Worm (Caenorhabditis elegans) whole organism, L2 larva: Measurements from ENCODE around the gene ugt-62.

ENCODE experiments used
- C34F6.9 ChIP-seq: fragments of 150-350 bp; optimal IDR thresholded peaks from 2 replicates; lab custom pipeline; 2014; ENCODE audit warnings: missing biosample characterization, missing genetic modification characterization
- F13H6.1 ChIP-seq: sonication (generic microtip); optimal IDR thresholded peaks from 2 replicates; lab custom pipeline; 2016; ENCODE audit warnings: missing genetic modification characterization, missing compliant biosample characterization
- R02D3.7 ChIP-seq: fragments of 150-350 bp; optimal IDR thresholded peaks from 2 replicates; lab custom pipeline; 2014; ENCODE audit warnings: missing biosample characterization, missing genetic modification characterization
- Y55F3AM.14 ChIP-seq: fragments of 200-800 bp; sonication (Bioruptor generic); optimal IDR thresholded peaks from 2 replicates; lab custom pipeline; 2018; ENCODE audit warnings: mild to moderate bottlenecking, missing genetic modification characterization, missing compliant biosample characterization
- ZK546.5 ChIP-seq: sonication (generic microtip); optimal IDR thresholded peaks from 2 replicates; lab custom pipeline; 2017; ENCODE audit warnings: missing biosample characterization, missing genetic modification characterization
- alr-1 ChIP-seq: fragments of 150-350 bp; optimal IDR thresholded peaks from 2 replicates; lab custom pipeline; 2014; ENCODE audit warnings: missing biosample characterization, missing genetic modification characterization
- aly-2 ChIP-seq: fragments of 150-350 bp; optimal IDR thresholded peaks from 2 replicates; lab custom pipeline; 2014; ENCODE audit warnings: missing biosample characterization, missing genetic modification characterization
- ama-1 ChIP-seq: fragments of 150-350 bp; optimal IDR thresholded peaks from 2 replicates; lab custom pipeline; 2018; ENCODE audit warnings: inconsistent platforms
- blmp-1 ChIP-seq: sonication (generic microtip); optimal IDR thresholded peaks from 2 replicates; lab custom pipeline; 2017; ENCODE audit warnings: missing genetic modification characterization, mild to moderate bottlenecking, missing compliant biosample characterization, antibody characterized with exemption, moderate library complexity; ENCODE audit not compliant: insufficient read depth
- ceh-16 ChIP-seq: fragments of 150-350 bp; optimal IDR thresholded peaks from 2 replicates; lab custom pipeline; 2014; ENCODE audit warnings: missing biosample characterization, missing genetic modification characterization
- ceh-82 ChIP-seq: fragments of 150-350 bp; optimal IDR thresholded peaks from 2 replicates; lab custom pipeline; 2014; ENCODE audit warnings: missing biosample characterization, missing genetic modification characterization
- crh-2 ChIP-seq: sonication (generic microtip); optimal IDR thresholded peaks from 2 replicates; lab custom pipeline; 2017; ENCODE audit warnings: missing biosample characterization, missing genetic modification characterization
- dmd-4 ChIP-seq: sonication (generic microtip); optimal IDR thresholded peaks from 2 replicates; lab custom pipeline; 2017; ENCODE audit warnings: missing biosample characterization, missing genetic modification characterization
- egl-27 ChIP-seq: sonication (generic microtip); optimal IDR thresholded peaks from 3 replicates; lab custom pipeline; 2017; ENCODE audit warnings: missing biosample characterization, missing genetic modification reagents, missing genetic modification characterization
- elt-1 ChIP-seq: fragments of 150-350 bp; optimal IDR thresholded peaks from 2 replicates; lab custom pipeline; 2014; ENCODE audit warnings: missing biosample characterization, missing genetic modification characterization
- elt-3 ChIP-seq: sonication (generic microtip); optimal IDR thresholded peaks from 2 replicates; lab custom pipeline; 2017; ENCODE audit warnings: missing biosample characterization, missing genetic modification characterization
- fos-1 ChIP-seq: fragments of 150-350 bp; optimal IDR thresholded peaks from 2 replicates; lab custom pipeline; 2014; ENCODE audit warnings: missing biosample characterization, missing genetic modification characterization
- gmeb-1 ChIP-seq: fragments of 150-350 bp; optimal IDR thresholded peaks from 2 replicates; lab custom pipeline; 2014; ENCODE audit warnings: missing biosample characterization, missing genetic modification characterization
- lin-11 ChIP-seq: fragments of 150-350 bp; sonication (generic microtip); optimal IDR thresholded peaks from 2 replicates; lab custom pipeline; 2014; ENCODE audit warnings: missing biosample characterization, missing genetic modification characterization, inconsistent platforms, mixed read lengths
- lin-13 ChIP-seq: fragments of 150-350 bp; optimal IDR thresholded peaks from 2 replicates; lab custom pipeline; 2014; ENCODE audit warnings: missing biosample characterization, missing genetic modification reagents, missing genetic modification characterization
- lin-39 ChIP-seq: fragments of 150-350 bp; optimal IDR thresholded peaks from 2 replicates; lab custom pipeline; 2014; ENCODE audit warnings: missing biosample characterization, missing genetic modification reagents, missing genetic modification characterization
- lsy-2 ChIP-seq, 2 experiments: fragments of 150-350 bp in 1 of 2; sonication (generic microtip) in 1 of 2; optimal IDR thresholded peaks; 2 replicates each; lab custom pipeline; 2014 to 2017; ENCODE audit warnings: missing biosample characterization in 2 of 2, missing genetic modification characterization in 2 of 2
- mab-5 ChIP-seq: fragments of 150-350 bp; optimal IDR thresholded peaks from 2 replicates; lab custom pipeline; 2014; ENCODE audit warnings: missing biosample characterization, missing genetic modification characterization
- mdl-1 ChIP-seq, 2 experiments: fragments of 150-350 bp in 1 of 2; sonication (generic microtip) in 1 of 2; optimal IDR thresholded peaks; 2 replicates each; lab custom pipeline; 2017; ENCODE audit warnings: missing biosample characterization in 2 of 2, missing genetic modification characterization in 2 of 2
- nhr-10 ChIP-seq: sonication (generic microtip); optimal IDR thresholded peaks from 2 replicates; lab custom pipeline; 2017; ENCODE audit warnings: missing biosample characterization, missing genetic modification characterization
- nhr-11 ChIP-seq: fragments of 150-350 bp; optimal IDR thresholded peaks from 2 replicates; lab custom pipeline; 2014; ENCODE audit warnings: missing biosample characterization, missing genetic modification characterization
- nhr-12 ChIP-seq: fragments of 150-350 bp; optimal IDR thresholded peaks from 2 replicates; lab custom pipeline; 2014; ENCODE audit warnings: missing biosample characterization, missing genetic modification characterization
- nhr-129 ChIP-seq: fragments of 150-350 bp; optimal IDR thresholded peaks from 2 replicates; lab custom pipeline; 2014; ENCODE audit warnings: missing biosample characterization, missing genetic modification characterization
- nhr-21 ChIP-seq: fragments of 150-350 bp; optimal IDR thresholded peaks from 2 replicates; lab custom pipeline; 2014; ENCODE audit warnings: missing biosample characterization, missing genetic modification characterization
- nhr-23 ChIP-seq: fragments of 150-350 bp; optimal IDR thresholded peaks from 2 replicates; lab custom pipeline; 2014; ENCODE audit warnings: missing biosample characterization, missing genetic modification reagents, missing genetic modification characterization
- nhr-237 ChIP-seq: fragments of 150-350 bp; optimal IDR thresholded peaks from 2 replicates; lab custom pipeline; 2014; ENCODE audit warnings: missing biosample characterization, missing genetic modification characterization
- nhr-25 ChIP-seq: fragments of 150-350 bp; sonication (generic microtip); optimal IDR thresholded peaks from 3 replicates; lab custom pipeline; 2014; ENCODE audit warnings: missing biosample characterization, missing genetic modification characterization
- nhr-6 ChIP-seq: fragments of 150-350 bp; optimal IDR thresholded peaks from 2 replicates; lab custom pipeline; 2014; ENCODE audit warnings: missing biosample characterization, missing genetic modification characterization
- nhr-77 ChIP-seq: fragments of 150-350 bp; optimal IDR thresholded peaks from 2 replicates; lab custom pipeline; 2014; ENCODE audit warnings: missing biosample characterization, missing genetic modification characterization
- sem-4 ChIP-seq: fragments of 150-350 bp; optimal IDR thresholded peaks from 2 replicates; lab custom pipeline; 2014; ENCODE audit warnings: missing biosample characterization, missing genetic modification reagents, missing genetic modification characterization
- skn-1 ChIP-seq: sonication (generic microtip); optimal IDR thresholded peaks from 2 replicates; lab custom pipeline; 2017; ENCODE audit warnings: missing biosample characterization, missing genetic modification characterization
- sma-3 ChIP-seq: sonication (generic microtip); optimal IDR thresholded peaks from 2 replicates; lab custom pipeline; 2016; ENCODE audit warnings: missing genetic modification reagents, missing genetic modification characterization, missing compliant biosample characterization
- sma-9 ChIP-seq, 2 experiments: fragments of 150-350 bp in 1 of 2; sonication (generic microtip) in 1 of 2; optimal IDR thresholded peaks; 2 replicates each; lab custom pipeline; 2014 to 2016; ENCODE audit warnings: missing genetic modification characterization in 2 of 2, mild to moderate bottlenecking in 1 of 2, missing biosample characterization in 1 of 2, missing compliant biosample characterization in 1 of 2, missing genetic modification reagents in 1 of 2, moderate library complexity in 1 of 2
- snpc-4 ChIP-seq: fragments of 150-350 bp; optimal IDR thresholded peaks from 2 replicates; lab custom pipeline; 2014; ENCODE audit warnings: missing biosample characterization, missing genetic modification characterization
- unc-39 ChIP-seq: fragments of 150-350 bp; optimal IDR thresholded peaks from 2 replicates; lab custom pipeline; 2014; ENCODE audit warnings: missing biosample characterization, missing genetic modification characterization
- unc-55 ChIP-seq: fragments of 150-350 bp; sonication (generic microtip); optimal IDR thresholded peaks from 3 replicates; lab custom pipeline; 2014; ENCODE audit warnings: missing biosample characterization, missing genetic modification reagents, missing genetic modification characterization
- unc-62 ChIP-seq: fragments of 150-350 bp; optimal IDR thresholded peaks from 2 replicates; lab custom pipeline; 2014; ENCODE audit warnings: missing biosample characterization, missing genetic modification reagents, missing genetic modification characterization
- zag-1 ChIP-seq: fragments of 150-350 bp; optimal IDR thresholded peaks from 2 replicates; lab custom pipeline; 2014; ENCODE audit warnings: missing biosample characterization, missing genetic modification characterization
- ztf-11 ChIP-seq: sonication (generic microtip); optimal IDR thresholded peaks from 2 replicates; lab custom pipeline; 2017; ENCODE audit warnings: missing biosample characterization, missing genetic modification characterization
- ztf-4 ChIP-seq: fragments of 150-350 bp; optimal IDR thresholded peaks from 2 replicates; lab custom pipeline; 2014; ENCODE audit warnings: missing biosample characterization, missing genetic modification characterization

The ugt-62 gene

DNA sequence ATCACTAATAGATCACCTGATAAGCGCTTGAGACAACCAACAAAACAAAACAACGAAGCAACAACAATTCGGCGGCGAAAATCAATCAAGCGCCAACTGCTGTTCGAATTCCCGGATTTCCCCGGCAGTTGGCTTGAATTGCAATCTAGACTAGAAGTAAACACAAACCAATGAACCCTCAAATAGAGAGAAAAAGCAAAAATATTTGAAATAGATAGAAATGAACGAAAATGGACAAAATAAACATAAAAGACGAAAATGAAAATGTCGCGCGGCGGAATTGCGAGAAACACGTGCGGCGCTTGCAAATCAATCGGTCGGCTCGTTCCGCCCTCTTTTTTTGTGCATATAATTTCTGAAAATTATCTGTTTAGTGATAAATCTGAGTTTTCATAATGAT lies 28.0 kb upstream of the ugt-62 start, which contains the start of gene idhg-1:
idhg-1 (plus strand) TSS at position 343 of the 400 bp plus-strand sequence.
- TF ChIP-seq unc-55 (GFP tag; lab: Kevin White, UChicago) = peak; percentile 83
- peak; percentile 75 for TF ChIP-seq Y55F3AM.14 (GFP tag; lab: Kevin White, UChicago)
- no peak for TF ChIP-seq alr-1 (tag; lab: Kevin White, UChicago)
- no peak for TF ChIP-seq R02D3.7
- TF ChIP-seq elt-1 = no peak
- TF ChIP-seq C34F6.9 (tag; lab: Kevin White, UChicago) = peak; percentile 78
- TF ChIP-seq ZK546.5 = no peak
- no peak for TF ChIP-seq ztf-11
- TF ChIP-seq zag-1 (tag; lab: Kevin White, UChicago) = peak; percentile 11
- peak; percentile 21 for TF ChIP-seq crh-2 (tag; lab: Kevin White, UChicago)
- TF ChIP-seq gmeb-1 = peak; percentile 70
- TF ChIP-seq nhr-237 (tag; lab: Kevin White, UChicago) = no peak
- peak; percentile 48 for TF ChIP-seq skn-1 (tag; lab: Kevin White, UChicago)
- peak; percentile 78 for TF ChIP-seq sma-3 (GFP tag; lab: Kevin White, UChicago)
- peak; percentile 32 for TF ChIP-seq ztf-4 (tag; lab: Kevin White, UChicago)
- peak; percentile 71 for TF ChIP-seq sma-9 (GFP tag; optimal IDR thresholded peaks at IDR 0.05; lab: Kevin White, UChicago)
- TF ChIP-seq sma-9 (tag; optimal IDR thresholded peaks at IDR 0.05; lab: Kevin White, UChicago) = no peak
- no peak for TF ChIP-seq mdl-1 (tag; optimal IDR thresholded peaks at IDR 0.05; lab: Kevin White, UChicago)
- no peak for TF ChIP-seq nhr-23
- TF ChIP-seq nhr-10 (tag; lab: Kevin White, UChicago) = no peak
- TF ChIP-seq nhr-6 (tag; lab: Kevin White, UChicago) = no peak
- TF ChIP-seq lin-13 = peak; percentile 69
- TF ChIP-seq nhr-129 (tag; lab: Kevin White, UChicago) = peak; percentile 42
- TF ChIP-seq lin-11 = peak; percentile 74
- no peak for TF ChIP-seq snpc-4 (tag; lab: Kevin White, UChicago)
- TF ChIP-seq fos-1 = peak; percentile 33
- no peak for TF ChIP-seq aly-2
- TF ChIP-seq dmd-4 (tag; lab: Kevin White, UChicago) = no peak
- peak; percentile 64 for TF ChIP-seq mab-5 (tag; lab: Kevin White, UChicago)
- peak; percentile 36 to 77 for TF ChIP-seq lsy-2 (tag; optimal IDR thresholded peaks at IDR 0.05; lab: Kevin White, UChicago)
- TF ChIP-seq nhr-12 = no peak
- no peak for TF ChIP-seq elt-3 (tag; lab: Kevin White, UChicago)
- TF ChIP-seq unc-39 = no peak
- no peak for TF ChIP-seq lin-39 (tag; lab: Kevin White, UChicago)
- peak; percentile 81 for TF ChIP-seq F13H6.1
- no peak for TF ChIP-seq nhr-77 (tag; lab: Kevin White, UChicago)
- TF ChIP-seq ceh-16 (tag; lab: Kevin White, UChicago) = no peak
- TF ChIP-seq ama-1 = no peak
- peak; percentile 56 for TF ChIP-seq nhr-25 (tag; lab: Kevin White, UChicago)
- no peak for TF ChIP-seq blmp-1 (tag; lab: Kevin White, UChicago)
- no peak for TF ChIP-seq unc-62 (GFP tag; lab: Kevin White, UChicago)
- TF ChIP-seq ceh-82 (tag; lab: Kevin White, UChicago) = no peak
- no peak for TF ChIP-seq egl-27 (tag; lab: Kevin White, UChicago)
- TF ChIP-seq nhr-21 = peak; percentile 15
- peak; percentile 39 for TF ChIP-seq sem-4 (tag; lab: Kevin White, UChicago)
- no peak for TF ChIP-seq nhr-11
- TF ChIP-seq, all 48 proteins: peak for 20

- TF ChIP-seq mdl-1 (tag; optimal IDR thresholded peaks at IDR 0.05; lab: Kevin White, UChicago) (no peak), C34F6.9 (tag; lab: Kevin White, UChicago) (no peak), nhr-11 (no peak), nhr-6 (tag; lab: Kevin White, UChicago) (no peak), lin-13 (no peak), unc-39 (no peak), lsy-2 (tag; optimal IDR thresholded peaks at IDR 0.05; lab: Kevin White, UChicago) (no peak), nhr-237 (tag; lab: Kevin White, UChicago) (no peak), unc-62 (GFP tag; lab: Kevin White, UChicago) (no peak)
These were observed 27.6 kb upstream of the ugt-62 start, which contains the start of gene mlcd-1 for ce11 chrIII:4568030-4568429. Gene mlcd-1 (minus strand): TSS chrIII:4568130.
